Worm (Caenorhabditis elegans): Measurements from ENCODE around the gene mrpl-11.

ce11 chrIII:8765030-8765429, 47.6 kb downstream of the mrpl-11 start:
- no peak for TF ChIP-seq sea-1 (GFP tag; conservative IDR thresholded peaks at IDR 0.05)
- no peak for TF ChIP-seq ama-1 (optimal IDR thresholded peaks at IDR 0.05)
- TF ChIP-seq tbx-11 (GFP tag; IDR thresholded peaks at IDR 0.05) = no peak
- no peak for TF ChIP-seq hmg-4 (GFP tag; optimal IDR thresholded peaks at IDR 0.05)
- TF ChIP-seq F13C5.2 (tag; optimal IDR thresholded peaks at IDR 0.05) = no peak
- no peak for TF ChIP-seq B0310.2 (tag; optimal IDR thresholded peaks at IDR 0.05)
- no peak for TF ChIP-seq flt-1 (GFP tag; IDR thresholded peaks at IDR 0.05)
- TF ChIP-seq aly-1 (tag; optimal IDR thresholded peaks at IDR 0.05) = no peak
- TF ChIP-seq ets-7 (tag; optimal IDR thresholded peaks at IDR 0.05) = no peak
- TF ChIP-seq tbx-37 (GFP tag; conservative IDR thresholded peaks at IDR 0.05) = no peak
- no peak for TF ChIP-seq tra-4 (tag; optimal IDR thresholded peaks at IDR 0.05)
- TF ChIP-seq hnd-1 (tag; optimal IDR thresholded peaks at IDR 0.05) = no peak
- TF ChIP-seq ceh-36 (tag; optimal IDR thresholded peaks at IDR 0.05) = no peak
- no peak for TF ChIP-seq hmbx-1 (tag; optimal IDR thresholded peaks at IDR 0.05)
